Fruit fly (Drosophila melanogaster) whole organism, embryonic: ENCODE data around the gene Fbp1.
A peak's percentile ranks its signal among the peaks of the same experiment; 100 is the strongest.

Experiments used
- Asciz ChIP-seq: fragments of 200-800 bp; sonication (Bioruptor generic); optimal IDR thresholded peaks from 2 replicates; lab custom pipeline; 2017; ENCODE audit warnings: missing biosample characterization, mild to moderate bottlenecking, missing genetic modification characterization, missing genetic modification reagents
- Awh ChIP-seq: fragments of 200-800 bp; sonication (Bioruptor generic); IDR thresholded peaks from 2 replicates; pipeline ENCODE4, ENCODE4 v1.3.6; 2022; ENCODE audit warnings: missing biosample characterization, missing genetic modification characterization
- Blimp-1 ChIP-seq: fragments of 200-800 bp; sonication (Bioruptor generic); optimal IDR thresholded peaks from 3 replicates; lab custom pipeline; 2018; ENCODE audit warnings: missing biosample characterization, missing genetic modification characterization, mild to moderate bottlenecking, moderate library complexity, missing genetic modification reagents
- CG1024 ChIP-seq: fragments of 200-800 bp; sonication (Bioruptor generic); IDR thresholded peaks from 2 replicates; pipeline ENCODE4 v1.3.6; 2022; ENCODE audit warnings: missing biosample characterization, missing genetic modification characterization
- CG10543 ChIP-seq: fragments of 200-800 bp; sonication (Bioruptor generic); optimal IDR thresholded peaks from 3 replicates; lab custom pipeline; 2017; ENCODE audit warnings: missing biosample characterization, mild to moderate bottlenecking, missing genetic modification characterization, moderate library complexity
- CG11398 ChIP-seq: fragments of 200-800 bp; sonication (Bioruptor generic); optimal IDR thresholded peaks from 2 replicates; lab custom pipeline; 2016; ENCODE audit warnings: missing biosample characterization, missing genetic modification characterization
- CG15073 ChIP-seq: fragments of 200-800 bp; sonication (Bioruptor generic); optimal IDR thresholded peaks from 2 replicates; lab custom pipeline; 2016; ENCODE audit warnings: missing biosample characterization, missing genetic modification characterization
- CG16779 ChIP-seq: fragments of 200-800 bp; sonication (Bioruptor generic); IDR thresholded peaks from 2 replicates; pipeline ENCODE4 v1.3.6; 2022; ENCODE audit warnings: missing biosample characterization, missing genetic modification characterization
- CG16813 ChIP-seq: fragments of 200-800 bp; sonication (Bioruptor generic); IDR thresholded peaks from 3 replicates; pipeline ENCODE4 v1.3.6; 2022; ENCODE audit warnings: missing biosample characterization, missing genetic modification characterization; ENCODE audit not compliant: partially characterized antibody
- CG1792 ChIP-seq: fragments of 200-800 bp; sonication (Bioruptor generic); optimal IDR thresholded peaks from 2 replicates; lab custom pipeline; 2016; ENCODE audit warnings: missing biosample characterization, missing genetic modification characterization
- CG2875 ChIP-seq: fragments of 200-800 bp; sonication (Bioruptor generic); optimal IDR thresholded peaks from 2 replicates; lab custom pipeline; 2017; ENCODE audit warnings: missing biosample characterization, mild to moderate bottlenecking, missing genetic modification characterization, missing genetic modification reagents
- CG31441 ChIP-seq: fragments of 200-800 bp; sonication (Bioruptor generic); IDR thresholded peaks from 2 replicates; pipeline ENCODE4 v1.3.6; 2022; ENCODE audit warnings: missing biosample characterization, missing genetic modification characterization
- CG4360 ChIP-seq: fragments of 200-800 bp; sonication (Bioruptor generic); IDR thresholded peaks from 2 replicates; pipeline ENCODE4 v1.3.6; 2022; ENCODE audit warnings: missing biosample characterization, missing genetic modification characterization
- CG7987 ChIP-seq: fragments of 200-800 bp; sonication (Bioruptor generic); optimal IDR thresholded peaks from 2 replicates; lab custom pipeline; 2018; ENCODE audit warnings: missing biosample characterization, mild to moderate bottlenecking, missing genetic modification characterization, moderate library complexity
- CG8359 ChIP-seq: fragments of 200-800 bp; sonication (Bioruptor generic); optimal IDR thresholded peaks from 2 replicates; lab custom pipeline; 2017; ENCODE audit warnings: missing biosample characterization, mild to moderate bottlenecking, missing genetic modification characterization, borderline replicate concordance
- CG8388 ChIP-seq: fragments of 200-800 bp; sonication (Bioruptor generic); optimal IDR thresholded peaks from 2 replicates; lab custom pipeline; 2019; ENCODE audit warnings: missing biosample characterization, mild to moderate bottlenecking, missing genetic modification characterization, moderate library complexity
- CG8924 ChIP-seq: fragments of 200-800 bp; optimal IDR thresholded peaks from 3 replicates; lab custom pipeline; 2019; ENCODE audit warnings: missing biosample characterization, mild to moderate bottlenecking, missing genetic modification characterization, moderate library complexity
- CG9609 ChIP-seq: fragments of 200-800 bp; sonication (Bioruptor generic); optimal IDR thresholded peaks from 3 replicates; lab custom pipeline; 2016; ENCODE audit warnings: missing biosample characterization, missing genetic modification characterization
- CG9727 ChIP-seq: fragments of 200-800 bp; sonication (Bioruptor generic); optimal IDR thresholded peaks from 3 replicates; lab custom pipeline; 2017; ENCODE audit warnings: missing biosample characterization, mild to moderate bottlenecking, missing genetic modification characterization
- CG9876 ChIP-seq: fragments of 200-800 bp; sonication (Bioruptor generic); optimal IDR thresholded peaks from 2 replicates; lab custom pipeline; 2016; ENCODE audit warnings: missing biosample characterization, missing genetic modification characterization
- CoRest ChIP-seq: fragments of 200-800 bp; sonication (Bioruptor generic); optimal IDR thresholded peaks from 3 replicates; lab custom pipeline; 2018; ENCODE audit warnings: missing biosample characterization, mild to moderate bottlenecking, missing genetic modification characterization, moderate library complexity
- D ChIP-seq, 2 experiments: fragments of 200-800 bp in 1 of 2; fragments of >200 bp in 1 of 2; sonication (Bioruptor generic) in 1 of 2; optimal IDR thresholded peaks; 2 replicates in 1 of 2; 3 replicates in 1 of 2; lab custom pipeline; 2017; ENCODE audit warnings: mild to moderate bottlenecking in 1 of 2, missing biosample characterization in 1 of 2, missing genetic modification characterization in 1 of 2, missing genetic modification reagents in 1 of 2
- D19A ChIP-seq: fragments of 200-800 bp; optimal IDR thresholded peaks from 3 replicates; lab custom pipeline; 2019; ENCODE audit warnings: missing biosample characterization, mild to moderate bottlenecking, missing genetic modification characterization, moderate library complexity
- Dad ChIP-seq: fragments of 200-800 bp; sonication (Bioruptor generic); optimal IDR thresholded peaks from 3 replicates; lab custom pipeline; 2016; ENCODE audit warnings: missing biosample characterization, missing genetic modification characterization
- ERR ChIP-seq: fragments of 200-800 bp; sonication (Bioruptor generic); optimal IDR thresholded peaks from 2 replicates; lab custom pipeline; 2016; ENCODE audit warnings: missing biosample characterization, missing genetic modification characterization
- HLH4C ChIP-seq: fragments of 200-800 bp; sonication (Bioruptor generic); IDR thresholded peaks from 3 replicates; pipeline ENCODE4 v1.3.6; 2022; ENCODE audit warnings: missing biosample characterization, missing genetic modification characterization; ENCODE audit not compliant: partially characterized antibody
- PHDP ChIP-seq: fragments of 200-800 bp; sonication (Bioruptor generic); optimal IDR thresholded peaks from 3 replicates; lab custom pipeline; 2018; ENCODE audit warnings: missing biosample characterization, mild to moderate bottlenecking, missing genetic modification characterization, moderate library complexity
- Six4 ChIP-seq: fragments of 200-800 bp; sonication (Bioruptor generic); optimal IDR thresholded peaks from 2 replicates; lab custom pipeline; 2016; ENCODE audit warnings: missing biosample characterization, missing genetic modification characterization
- Taf1 ChIP-seq: fragments of 200-800 bp; sonication (Bioruptor generic); IDR thresholded peaks from 2 replicates; pipeline ENCODE4 v1.3.6; 2022; ENCODE audit warnings: missing biosample characterization, missing genetic modification characterization
- bsh ChIP-seq, 2 experiments: fragments of 200-800 bp; sonication (Bioruptor generic); optimal IDR thresholded peaks; 2 replicates each; lab custom pipeline; 2017 to 2018; ENCODE audit warnings: mild to moderate bottlenecking in 2 of 2, missing biosample characterization in 2 of 2, missing genetic modification characterization in 2 of 2, moderate library complexity in 1 of 2
- ci ChIP-seq: fragments of 200-800 bp; sonication (Bioruptor generic); IDR thresholded peaks from 3 replicates; pipeline ENCODE4 v1.3.6; 2022; ENCODE audit warnings: missing biosample characterization, missing genetic modification characterization
- disco-r ChIP-seq: fragments of 200-800 bp; sonication (Bioruptor generic); optimal IDR thresholded peaks from 2 replicates; lab custom pipeline; 2016; ENCODE audit warnings: missing biosample characterization, missing genetic modification characterization
- gfzf ChIP-seq: fragments of 200-800 bp; sonication (Bioruptor generic); optimal IDR thresholded peaks from 2 replicates; lab custom pipeline; 2016; ENCODE audit warnings: missing biosample characterization, mild to moderate bottlenecking, missing genetic modification characterization, moderate library complexity
- hkb ChIP-seq, 2 experiments: fragments of 200-800 bp in 1 of 2; fragments of >200 bp in 1 of 2; sonication (Bioruptor generic) in 1 of 2; IDR thresholded peaks in 1 of 2; optimal IDR thresholded peaks in 1 of 2; 2 replicates each; pipeline versions ENCODE4 v1.3.6 to Lab custom; 2017 to 2022; ENCODE audit warnings: missing biosample characterization in 1 of 2, missing genetic modification characterization in 1 of 2
- kay ChIP-seq: fragments of 200-800 bp; sonication (Bioruptor generic); optimal IDR thresholded peaks from 2 replicates; lab custom pipeline; 2016; ENCODE audit warnings: missing biosample characterization, missing genetic modification characterization
- lov ChIP-seq, 2 experiments: fragments of 200-800 bp in 1 of 2; fragments of >200 bp in 1 of 2; sonication (Bioruptor generic) in 1 of 2; IDR thresholded peaks in 1 of 2; optimal IDR thresholded peaks in 1 of 2; 2 replicates in 1 of 2; 3 replicates in 1 of 2; pipeline versions ENCODE4 v1.3.6 to Lab custom; 2017 to 2022; ENCODE audit warnings: missing biosample characterization in 1 of 2, missing genetic modification characterization in 1 of 2
- pan ChIP-seq, 4 experiments: fragments of >200 bp in 3 of 4; fragments of 200-800 bp in 1 of 4; sonication (Bioruptor generic) in 1 of 4; optimal IDR thresholded peaks in 3 of 4; IDR thresholded peaks in 1 of 4; 2 replicates each; pipeline versions ENCODE4 v1.3.6 to Lab custom; 2017 to 2022; ENCODE audit warnings: missing biosample characterization in 2 of 4, missing genetic modification characterization in 2 of 4, mixed read lengths in 1 of 4
- phol ChIP-seq: fragments of 200-800 bp; sonication (Bioruptor generic); optimal IDR thresholded peaks from 3 replicates; lab custom pipeline; 2018; ENCODE audit warnings: missing biosample characterization, mild to moderate bottlenecking, missing genetic modification characterization, moderate library complexity
- seq ChIP-seq: fragments of 200-800 bp; sonication (Bioruptor generic); IDR thresholded peaks from 2 replicates; pipeline ENCODE4 v1.3.6; 2022; ENCODE audit warnings: missing biosample characterization, missing genetic modification characterization
- sima ChIP-seq: fragments of 200-800 bp; sonication (Bioruptor generic); optimal IDR thresholded peaks from 2 replicates; lab custom pipeline; 2016; ENCODE audit warnings: missing biosample characterization, missing genetic modification characterization
- slou ChIP-seq: fragments of 200-800 bp; sonication (Bioruptor generic); optimal IDR thresholded peaks from 3 replicates; lab custom pipeline; 2016; ENCODE audit warnings: missing biosample characterization, missing genetic modification characterization
- sna ChIP-seq: fragments of 200-800 bp; sonication (Bioruptor generic); IDR thresholded peaks from 2 replicates; pipeline ENCODE4 v1.3.6; 2022; ENCODE audit warnings: missing biosample characterization, missing genetic modification characterization; ENCODE audit not compliant: partially characterized antibody
- tap ChIP-seq: fragments of 200-800 bp; optimal IDR thresholded peaks from 3 replicates; lab custom pipeline; 2019; ENCODE audit warnings: missing biosample characterization, mild to moderate bottlenecking, missing genetic modification characterization, moderate library complexity
- tin ChIP-seq: fragments of 200-800 bp; sonication (Bioruptor generic); optimal IDR thresholded peaks from 3 replicates; lab custom pipeline; 2016; ENCODE audit warnings: missing biosample characterization, missing genetic modification characterization
- trem ChIP-seq: fragments of 200-800 bp; optimal IDR thresholded peaks from 3 replicates; lab custom pipeline; 2019; ENCODE audit warnings: missing biosample characterization, mild to moderate bottlenecking, missing genetic modification characterization, moderate library complexity
- zfh1 ChIP-seq: fragments of 200-800 bp; sonication (Bioruptor generic); IDR thresholded peaks from 3 replicates; pipeline ENCODE4 v1.3.6; 2022; ENCODE audit warnings: missing biosample characterization, missing genetic modification characterization

The Fbp1 gene

DNA sequence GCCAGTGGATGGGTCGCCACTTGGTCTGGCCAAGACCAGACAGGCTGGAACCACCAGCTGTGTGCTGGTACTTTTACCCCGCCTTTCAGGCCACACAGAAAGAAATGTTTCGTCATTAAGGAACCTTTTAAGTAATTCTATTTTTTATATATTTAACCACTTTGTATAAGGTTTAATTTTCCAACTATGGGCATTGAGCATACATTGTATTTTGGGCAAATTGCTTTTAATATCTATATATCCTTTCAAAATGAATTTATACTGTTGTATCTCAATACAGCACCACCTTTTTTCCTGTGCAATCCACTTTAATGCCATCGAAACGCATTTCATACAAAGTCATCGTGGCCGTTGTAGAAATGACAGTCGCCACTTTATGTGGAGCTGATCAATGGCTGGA is 48.5 kb upstream of the Fbp1 start (continued):
- no peak for TF ChIP-seq CG1024 (GFP tag; lab: Robert Waterston, UW)
- no peak for TF ChIP-seq Six4 (GFP tag; lab: Kevin White, UChicago)
- TF ChIP-seq trem (tag; lab: Kevin White, UChicago): peak; percentile 14
- peak; percentile 15 for TF ChIP-seq tin (GFP tag; lab: Kevin White, UChicago)
- peak; percentile 37 for TF ChIP-seq D19A (tag; lab: Kevin White, UChicago)
- TF ChIP-seq Dad (GFP tag; lab: Kevin White, UChicago): no peak
- no peak for TF ChIP-seq sna (GFP tag; lab: Robert Waterston, UW)
- TF ChIP-seq CG15073: no peak

DNA sequence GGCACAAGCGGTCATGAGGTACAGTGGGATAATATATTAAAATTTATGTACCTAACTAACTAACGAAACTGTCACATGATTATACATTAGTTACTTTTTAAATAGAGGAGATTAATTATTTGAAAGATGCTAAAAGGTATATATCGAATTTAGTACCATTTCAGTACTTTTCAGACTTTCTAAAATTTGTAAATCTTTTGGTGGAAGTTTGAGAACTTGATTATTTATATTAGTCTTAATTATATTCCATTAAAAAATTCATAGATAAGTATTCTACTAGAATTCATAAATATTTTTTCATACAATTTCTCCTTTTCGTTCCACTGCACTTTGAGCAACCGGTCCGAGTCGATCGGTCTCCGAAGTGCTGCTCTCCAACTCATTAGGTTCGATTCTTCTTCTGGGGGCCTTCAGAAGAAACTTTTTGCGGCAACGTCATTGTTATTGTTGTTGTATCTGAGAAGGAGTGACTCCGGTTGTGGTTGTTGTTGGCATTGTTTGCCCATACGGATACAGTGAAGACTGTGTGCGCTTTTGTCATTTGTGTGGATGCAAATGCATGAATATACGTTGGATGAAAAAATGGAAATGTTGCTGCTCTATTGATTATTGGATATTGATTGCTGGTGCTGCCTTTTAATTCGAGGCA is 47.9 kb upstream of the Fbp1 start:
- TF ChIP-seq CG16813 (GFP tag; lab: Robert Waterston, UW) (0 out of 3 replicates have a peak, but pooled peaks have one; percentile 12), Taf1 (no peak), bsh (GFP tag; optimal IDR thresholded peaks at IDR 0.05; lab: Kevin White, UChicago) (no peak), ERR (GFP tag; lab: Kevin White, UChicago) (no peak), CG8924 (tag; lab: Kevin White, UChicago) (peak; percentile 18), disco-r (no peak), Awh (peak; percentile 58; the same call in 1 of the 2 replicates), CG8359 (GFP tag; lab: Kevin White, UChicago) (no peak), CG11398 (GFP tag; lab: Kevin White, UChicago) (no peak), CG7987 (GFP tag; lab: Kevin White, UChicago) (no peak), CG4360 (peak; percentile 82), Asciz (GFP tag; lab: Kevin White, UChicago) (no peak), CG9727 (GFP tag; lab: Kevin White, UChicago) (peak; percentile 15), seq (GFP tag; lab: Robert Waterston, UW) (no peak), gfzf (no peak), CG2875 (GFP tag; lab: Kevin White, UChicago) (no peak), CoRest (tag; lab: Kevin White, UChicago) (no peak), kay (GFP tag; lab: Kevin White, UChicago) (no peak), slou (GFP tag; lab: Kevin White, UChicago) (no peak), CG9609 (GFP tag; lab: Kevin White, UChicago) (no peak), phol (tag; lab: Kevin White, UChicago) (peak; percentile 49), D (optimal IDR thresholded peaks at IDR 0.05; lab: Kevin White, UChicago) (no peak), D (GFP tag; optimal IDR thresholded peaks at IDR 0.05; lab: Kevin White, UChicago) (peak; percentile 19), tap (tag; lab: Kevin White, UChicago) (no peak), ci (GFP tag; lab: Robert Waterston, UW) (no peak), Blimp-1 (peak; percentile 37), CG10543 (GFP tag; lab: Kevin White, UChicago) (no peak), zfh1 (no peak), lov (optimal IDR thresholded peaks at IDR 0.05; lab: Kevin White, UChicago) (no peak), lov (GFP tag; IDR thresholded peaks at IDR 0.05; lab: Robert Waterston, UW) (no peak), CG9876 (no peak), CG31441 (GFP tag; lab: Robert Waterston, UW) (peak; percentile 40), HLH4C (no peak), sima (GFP tag; lab: Kevin White, UChicago) (no peak), hkb (optimal IDR thresholded peaks at IDR 0.05; lab: Kevin White, UChicago) (no peak), hkb (GFP tag; IDR thresholded peaks at IDR 0.05; lab: Robert Waterston, UW) (no peak), pan (optimal IDR thresholded peaks at IDR 0.05; lab: Kevin White, UChicago) (no peak), pan (GFP tag; optimal IDR thresholded peaks at IDR 0.05 in 1 of 2, IDR thresholded peaks at IDR 0.05 in 1 of 2) (no peak), CG16779 (GFP tag; lab: Robert Waterston, UW) (no peak), CG8388 (GFP tag; lab: Kevin White, UChicago) (no peak), PHDP (tag; lab: Kevin White, UChicago) (no peak), CG1792 (GFP tag; lab: Kevin White, UChicago) (no peak)
